Fruit fly (Drosophila melanogaster): ENCODE data around the gene CG43993.

CG43993 gene

dm6 chr3L:12037449-12038163 is 5.2 kb downstream of the CG43993 start (continued):
- TF ChIP-seq CG32006 (GFP tag; optimal IDR thresholded peaks at IDR 0.05) = peak; percentile 31
- no peak for TF ChIP-seq Hr38 (GFP tag; optimal IDR thresholded peaks at IDR 0.05)
- peak; percentile 5 for TF ChIP-seq net (GFP tag; optimal IDR thresholded peaks at IDR 0.05)
- TF ChIP-seq OdsH (GFP tag; optimal IDR thresholded peaks at IDR 0.05) = no peak
- TF ChIP-seq CG4318 (GFP tag; optimal IDR thresholded peaks at IDR 0.05) = no peak
- TF ChIP-seq Ets96B (tag; optimal IDR thresholded peaks at IDR 0.05) = peak; percentile 61
- no peak for TF ChIP-seq Lpt (GFP tag; optimal IDR thresholded peaks at IDR 0.05)
- TF ChIP-seq Sox14 (GFP tag; optimal IDR thresholded peaks at IDR 0.05) = peak; percentile 27
- TF ChIP-seq spab (GFP tag; optimal IDR thresholded peaks at IDR 0.05) = peak; percentile 44
- no peak for TF ChIP-seq CG31627 (GFP tag; optimal IDR thresholded peaks at IDR 0.05)
- peak; percentile 37 for TF ChIP-seq cyc (GFP tag; optimal IDR thresholded peaks at IDR 0.05)
- no peak for TF ChIP-seq CG11902 (GFP tag; optimal IDR thresholded peaks at IDR 0.05)
- TF ChIP-seq pdm3 (GFP tag; optimal IDR thresholded peaks at IDR 0.05) = peak; percentile 28
- TF ChIP-seq ss (GFP tag; optimal IDR thresholded peaks at IDR 0.05) = peak in 1 of 2 experiments; percentile 29
- TF ChIP-seq CG1621 (tag; optimal IDR thresholded peaks at IDR 0.05) = no peak
- TF ChIP-seq CG6276 (GFP tag; optimal IDR thresholded peaks at IDR 0.05) = no peak
- TF ChIP-seq CG8319 (GFP tag; optimal IDR thresholded peaks at IDR 0.05) = no peak
- TF ChIP-seq Eip75B (GFP tag; optimal IDR thresholded peaks at IDR 0.05) = no peak
- no peak for TF ChIP-seq acj6 (GFP tag; optimal IDR thresholded peaks at IDR 0.05)
- peak; percentile 27 for TF ChIP-seq Hr4 (GFP tag; optimal IDR thresholded peaks at IDR 0.05)

- no peak for TF ChIP-seq Sox14 (GFP tag; optimal IDR thresholded peaks at IDR 0.05)
- no peak for TF ChIP-seq fkh (GFP tag; optimal IDR thresholded peaks at IDR 0.05)
- TF ChIP-seq CG34406 (GFP tag; optimal IDR thresholded peaks at IDR 0.05) = no peak
- no peak for TF ChIP-seq CG8119 (GFP tag; IDR thresholded peaks at IDR 0.05)
- no peak for TF ChIP-seq CG6808 (GFP tag; optimal IDR thresholded peaks at IDR 0.05)
- no peak for TF ChIP-seq CG6854 (GFP tag; optimal IDR thresholded peaks at IDR 0.05)
- no peak for TF ChIP-seq CG3032 (tag; optimal IDR thresholded peaks at IDR 0.05)
- no peak for TF ChIP-seq OdsH (GFP tag; optimal IDR thresholded peaks at IDR 0.05)
- no peak for TF ChIP-seq CG6163 (GFP tag; IDR thresholded peaks at IDR 0.05)
- no peak for TF ChIP-seq Sox15 (GFP tag; optimal IDR thresholded peaks at IDR 0.05)
- TF ChIP-seq CG7368 (GFP tag; optimal IDR thresholded peaks at IDR 0.05) = no peak
Measured at dm6 chr3L:12039084-12039483, 6.7 kb downstream of the CG43993 start.

- TF ChIP-seq dac (GFP tag; optimal IDR thresholded peaks at IDR 0.05) = no peak
- TF ChIP-seq fkh (GFP tag; optimal IDR thresholded peaks at IDR 0.05) = no peak
- TF ChIP-seq CG6854 (GFP tag; optimal IDR thresholded peaks at IDR 0.05) = peak; percentile 33
- no peak for TF ChIP-seq Met (GFP tag; optimal IDR thresholded peaks at IDR 0.05)
- no peak for TF ChIP-seq CG10669 (GFP tag; optimal IDR thresholded peaks at IDR 0.05)
- no peak for TF ChIP-seq Hr38 (GFP tag; optimal IDR thresholded peaks at IDR 0.05)
- peak; percentile 14 for TF ChIP-seq CG32006 (GFP tag; optimal IDR thresholded peaks at IDR 0.05)
- no peak for TF ChIP-seq CG8632 (GFP tag; optimal IDR thresholded peaks at IDR 0.05)
- TF ChIP-seq topi (GFP tag; optimal IDR thresholded peaks at IDR 0.05) = no peak
- TF ChIP-seq Blimp-1 (GFP tag; optimal IDR thresholded peaks at IDR 0.05) = peak; percentile 12
- no peak for TF ChIP-seq Smox (GFP tag; optimal IDR thresholded peaks at IDR 0.05)
- no peak for TF ChIP-seq CG11294 (GFP tag; IDR thresholded peaks at IDR 0.05)
- TF ChIP-seq Eip93F (GFP tag; optimal IDR thresholded peaks at IDR 0.05) = no peak
- no peak for TF ChIP-seq net (GFP tag; optimal IDR thresholded peaks at IDR 0.05)
- peak; percentile 51 for TF ChIP-seq CG6808 (GFP tag; optimal IDR thresholded peaks at IDR 0.05)
- no peak for TF ChIP-seq vri (GFP tag; optimal IDR thresholded peaks at IDR 0.05)
- TF ChIP-seq Ets96B (tag; optimal IDR thresholded peaks at IDR 0.05) = no peak
- TF ChIP-seq acj6 (GFP tag; optimal IDR thresholded peaks at IDR 0.05) = no peak
- peak; percentile 27; the same call in 1 of the 3 replicates for TF ChIP-seq CG6163 (GFP tag; IDR thresholded peaks at IDR 0.05)
- peak; percentile 49 for TF ChIP-seq Eip78C (GFP tag)
- no peak for TF ChIP-seq CG3032 (tag; optimal IDR thresholded peaks at IDR 0.05)
- TF ChIP-seq ss (GFP tag; optimal IDR thresholded peaks at IDR 0.05) = peak; percentile 78 to 79
- TF ChIP-seq Gug (GFP tag; IDR thresholded peaks at IDR 0.05) = no peak
- TF ChIP-seq fd59A (GFP tag; optimal IDR thresholded peaks at IDR 0.05) = no peak
- no peak for TF ChIP-seq svp (GFP tag)
- no peak for TF ChIP-seq CG10631 (GFP tag; optimal IDR thresholded peaks at IDR 0.05)
- TF ChIP-seq eg (GFP tag; IDR thresholded peaks at IDR 0.05) = peak; percentile 19; the same call in 1 of the 3 replicates
- TF ChIP-seq spab (GFP tag; optimal IDR thresholded peaks at IDR 0.05) = peak; percentile 14
- TF ChIP-seq pdm3 (GFP tag; optimal IDR thresholded peaks at IDR 0.05) = no peak
- no peak for TF ChIP-seq CG8319 (GFP tag; optimal IDR thresholded peaks at IDR 0.05)
- TF ChIP-seq CG4318 (GFP tag; optimal IDR thresholded peaks at IDR 0.05) = no peak
Measured at dm6 chr3L:12040313-12040924, 8.1 kb downstream of the CG43993 start.

All from whole organism, prepupa.